Fruit fly (Drosophila melanogaster): Measurements from ENCODE around the gene Zip89B.

Zip89B gene

dm6 chr3R:16337053-16337385, 31.5 kb downstream of the Zip89B start (continued):
- TF ChIP-seq CG31627 (GFP tag; optimal IDR thresholded peaks at IDR 0.05) (peak; percentile 14), CG15336 (GFP tag; IDR thresholded peaks at IDR 0.05) (peak; percentile 59; the same call in 1 of the 2 replicates), Hr39 (GFP tag; optimal IDR thresholded peaks at IDR 0.05) (peak; percentile 31), CG6808 (GFP tag; optimal IDR thresholded peaks at IDR 0.05) (peak; percentile 24)

dm6 chr3R:16337863-16338262, 32.3 kb downstream of the Zip89B start:
- TF ChIP-seq Eip78C (GFP tag) (peak; percentile 48), topi (GFP tag; optimal IDR thresholded peaks at IDR 0.05) (no peak), Smox (GFP tag; optimal IDR thresholded peaks at IDR 0.05) (no peak)

- TF ChIP-seq esn (GFP tag; optimal IDR thresholded peaks at IDR 0.05) (peak; percentile 10), acj6 (GFP tag; optimal IDR thresholded peaks at IDR 0.05) (no peak), CG6163 (GFP tag; IDR thresholded peaks at IDR 0.05) (0 out of 3 replicates have a peak, but pooled peaks have one; percentile 21), Hr39 (GFP tag; optimal IDR thresholded peaks at IDR 0.05) (no peak), ss (GFP tag; optimal IDR thresholded peaks at IDR 0.05) (peak in 1 of 2 experiments; percentile 56), CG9139 (GFP tag; optimal IDR thresholded peaks at IDR 0.05) (no peak), CG4318 (GFP tag; optimal IDR thresholded peaks at IDR 0.05) (no peak), CG31627 (GFP tag; optimal IDR thresholded peaks at IDR 0.05) (no peak), Sox15 (GFP tag; optimal IDR thresholded peaks at IDR 0.05) (no peak), CG7368 (GFP tag; optimal IDR thresholded peaks at IDR 0.05) (no peak), CG3919 (GFP tag; optimal IDR thresholded peaks at IDR 0.05) (no peak), Hr38 (GFP tag; optimal IDR thresholded peaks at IDR 0.05) (no peak), Gug (GFP tag; IDR thresholded peaks at IDR 0.05) (no peak), achi (GFP tag; optimal IDR thresholded peaks at IDR 0.05) (no peak), Ets96B (tag; optimal IDR thresholded peaks at IDR 0.05) (no peak), Lpt (GFP tag; optimal IDR thresholded peaks at IDR 0.05) (no peak), CG10631 (GFP tag; optimal IDR thresholded peaks at IDR 0.05) (no peak), CG32006 (GFP tag; optimal IDR thresholded peaks at IDR 0.05) (no peak), Sox14 (GFP tag; optimal IDR thresholded peaks at IDR 0.05) (peak; percentile 1), Eip75B (GFP tag; optimal IDR thresholded peaks at IDR 0.05) (peak; percentile 21), CG6808 (GFP tag; optimal IDR thresholded peaks at IDR 0.05) (no peak), CG8319 (GFP tag; optimal IDR thresholded peaks at IDR 0.05) (no peak), Blimp-1 (GFP tag; optimal IDR thresholded peaks at IDR 0.05) (no peak), CG34406 (GFP tag; optimal IDR thresholded peaks at IDR 0.05) (no peak), CG6792 (GFP tag; optimal IDR thresholded peaks at IDR 0.05) (no peak), CG3032 (tag; optimal IDR thresholded peaks at IDR 0.05) (no peak), dsx (GFP tag; optimal IDR thresholded peaks at IDR 0.05; ENCODE audit: poor library complexity, severe bottlenecking) (peak; percentile 30), CG16779 (tag; optimal IDR thresholded peaks at IDR 0.05) (no peak), vri (GFP tag; optimal IDR thresholded peaks at IDR 0.05) (no peak), net (GFP tag; optimal IDR thresholded peaks at IDR 0.05) (no peak), fd85E (GFP tag; optimal IDR thresholded peaks at IDR 0.05) (no peak), spab (GFP tag; optimal IDR thresholded peaks at IDR 0.05) (no peak), Hr4 (GFP tag; optimal IDR thresholded peaks at IDR 0.05) (no peak), Eip78C (GFP tag) (peak; percentile 54), lz (GFP tag; optimal IDR thresholded peaks at IDR 0.05) (no peak), dac (GFP tag; optimal IDR thresholded peaks at IDR 0.05) (no peak), fkh (GFP tag; optimal IDR thresholded peaks at IDR 0.05) (peak; percentile 25), CG11902 (GFP tag; optimal IDR thresholded peaks at IDR 0.05) (no peak), CG1621 (tag; optimal IDR thresholded peaks at IDR 0.05) (peak; percentile 50), Sox102F (GFP tag; optimal IDR thresholded peaks at IDR 0.05) (no peak), svp (GFP tag) (no peak), cyc (GFP tag; optimal IDR thresholded peaks at IDR 0.05) (no peak)
Observed at dm6 chr3R:16338342-16338741, 32.8 kb downstream of the Zip89B start.
